Fruit fly (Drosophila melanogaster): ENCODE measurements around the gene CG32669.

The CG32669 gene

DNA sequence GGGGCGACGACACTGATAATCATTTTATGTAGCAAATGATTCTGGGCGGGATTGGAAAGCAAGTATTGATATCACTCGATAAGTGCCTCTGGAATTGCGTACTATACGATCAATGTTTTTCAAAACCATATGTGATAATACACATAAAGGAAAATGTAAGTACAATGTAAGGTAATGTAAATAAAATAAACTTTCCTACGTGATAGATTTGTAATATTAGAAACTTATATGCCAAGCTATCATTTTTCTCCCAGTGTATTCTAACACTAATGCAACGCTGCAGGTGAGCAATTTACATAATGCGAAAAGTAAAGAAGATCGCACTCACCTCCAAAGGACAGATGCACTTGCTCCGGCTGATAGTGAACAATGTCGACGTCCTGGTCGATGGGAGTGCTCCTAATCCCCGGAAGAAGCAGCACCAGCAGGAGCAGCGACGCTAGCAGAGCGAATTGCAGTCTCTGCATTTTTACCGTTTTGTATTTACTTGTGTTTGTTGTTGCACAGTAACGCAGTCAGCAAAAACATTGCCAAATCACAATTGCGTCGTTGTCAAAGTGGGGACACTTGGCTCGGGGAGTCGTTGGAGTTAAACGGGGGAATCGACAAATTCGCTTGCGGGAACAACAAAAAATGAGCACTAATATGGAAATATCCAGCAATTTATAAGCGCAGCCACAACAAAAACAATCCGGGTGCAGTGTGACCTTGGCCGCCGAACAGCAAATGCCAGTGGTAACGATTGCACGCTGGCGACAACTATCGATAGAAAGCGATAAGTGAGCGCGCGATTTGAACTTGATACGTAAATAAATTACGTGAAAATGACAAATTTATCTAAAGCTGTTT, 32.4 kb upstream of the CG32669 start, which contains the start of gene CG1637 (continued):
- TF ChIP-seq Doc3 (GFP tag; IDR thresholded peaks at IDR 0.05; ENCODE audit: partially characterized antibody) (peak; percentile 32; the same call in 1 of the 3 replicates), tna (GFP tag; IDR thresholded peaks at IDR 0.05; ENCODE audit: partially characterized antibody) (0 out of 2 replicates have a peak, but pooled peaks have one; percentile 33), CG2202 (tag; optimal IDR thresholded peaks at IDR 0.05) (peak; percentile 3), CG14710 (tag; optimal IDR thresholded peaks at IDR 0.05) (peak; percentile 16), Taf1 (GFP tag; IDR thresholded peaks at IDR 0.05) (no peak), crol (GFP tag; IDR thresholded peaks at IDR 0.05) (no peak), maf-S (GFP tag; optimal IDR thresholded peaks at IDR 0.05) (no peak), CG10267 (tag; optimal IDR thresholded peaks at IDR 0.05) (no peak), Atf6 (GFP tag; IDR thresholded peaks at IDR 0.05) (0 out of 2 replicates have a peak, but pooled peaks have one; percentile 42), MBD-R2 (GFP tag; IDR thresholded peaks at IDR 0.05) (peak; percentile 70), CG14860 (GFP tag; IDR thresholded peaks at IDR 0.05; ENCODE audit: partially characterized antibody) (peak; percentile 57; the same call in 1 of the 3 replicates), CG7963 (GFP tag; IDR thresholded peaks at IDR 0.05; ENCODE audit: partially characterized antibody) (peak; percentile 32; the same call in 1 of the 3 replicates), emc (GFP tag; optimal IDR thresholded peaks at IDR 0.05) (no peak), MESR4 (GFP tag; optimal IDR thresholded peaks at IDR 0.05) (peak; percentile 64), wdn (GFP tag; IDR thresholded peaks at IDR 0.05) (no peak), h (optimal IDR thresholded peaks at IDR 0.05) (no peak), vvl (GFP tag; IDR thresholded peaks at IDR 0.05) (peak; percentile 44; the same call in 1 of the 2 replicates), CG9797 (GFP tag; optimal IDR thresholded peaks at IDR 0.05) (peak; percentile 75), CG7357 (GFP tag; IDR thresholded peaks at IDR 0.05) (no peak), CG7786 (GFP tag; optimal IDR thresholded peaks at IDR 0.05) (no peak), stwl (tag; optimal IDR thresholded peaks at IDR 0.05) (peak; percentile 28), ATbp (GFP tag; optimal IDR thresholded peaks at IDR 0.05) (no peak), sna (GFP tag; IDR thresholded peaks at IDR 0.05; ENCODE audit: partially characterized antibody) (peak; percentile 52; the same call in 1 of the 2 replicates), pzg (GFP tag; optimal IDR thresholded peaks at IDR 0.05) (peak; percentile 70), Ets97D (GFP tag; optimal IDR thresholded peaks at IDR 0.05) (peak; percentile 20), CG14667 (GFP tag; IDR thresholded peaks at IDR 0.05) (no peak), CG13123 (GFP tag; optimal IDR thresholded peaks at IDR 0.05) (no peak), CG2875 (GFP tag; optimal IDR thresholded peaks at IDR 0.05) (no peak), phol (tag; optimal IDR thresholded peaks at IDR 0.05) (no peak), salm (tag; optimal IDR thresholded peaks at IDR 0.05) (no peak), CG15514 (GFP tag; optimal IDR thresholded peaks at IDR 0.05) (peak; percentile 42), CG4617 (GFP tag; optimal IDR thresholded peaks at IDR 0.05; ENCODE audit: borderline replicate concordance) (peak; percentile 73), ato (GFP tag; IDR thresholded peaks at IDR 0.05; ENCODE audit: partially characterized antibody) (peak; percentile 39), CG6175 (GFP tag; IDR thresholded peaks at IDR 0.05) (no peak), CG17186 (GFP tag; optimal IDR thresholded peaks at IDR 0.05) (peak; percentile 35), CG11695 (GFP tag; IDR thresholded peaks at IDR 0.05) (no peak), CG4820 (GFP tag; optimal IDR thresholded peaks at IDR 0.05) (no peak), CG34224 (GFP tag; IDR thresholded peaks at IDR 0.05; ENCODE audit: partially characterized antibody) (peak; percentile 54), Sry-β (GFP tag; optimal IDR thresholded peaks at IDR 0.05) (peak; percentile 62), inv (GFP tag; IDR thresholded peaks at IDR 0.05; ENCODE audit: partially characterized antibody) (peak; percentile 45), gfzf (GFP tag; optimal IDR thresholded peaks at IDR 0.05) (peak; percentile 82), az2 (GFP tag; optimal IDR thresholded peaks at IDR 0.05) (peak; percentile 6), Pdp1 (GFP tag; optimal IDR thresholded peaks at IDR 0.05) (no peak), Ptx1 (GFP tag; IDR thresholded peaks at IDR 0.05) (no peak), sens (GFP tag) (peak; percentile 79), CG42726 (GFP tag; IDR thresholded peaks at IDR 0.05; ENCODE audit: partially characterized antibody) (peak; percentile 51; the same call in 1 of the 2 replicates), crp (GFP tag; optimal IDR thresholded peaks at IDR 0.05) (peak in 1 of 2 experiments; percentile 25)

Measured in whole organism, embryonic.